Fruit fly (Drosophila melanogaster) whole organism, prepupa: ENCODE measurements around the gene mnb.
A peak's percentile ranks its signal among the peaks of the same experiment; 100 is the strongest.

Experiments used
- Blimp-1 ChIP-seq: fragments of 200-800 bp; sonication (Bioruptor generic); optimal IDR thresholded peaks from 3 replicates; lab custom pipeline; 2017; ENCODE audit warnings: missing biosample characterization, missing genetic modification characterization, mild to moderate bottlenecking, moderate library complexity, missing genetic modification reagents
- CG11762 ChIP-seq: fragments of 200-800 bp; sonication (Bioruptor generic); optimal IDR thresholded peaks from 3 replicates; lab custom pipeline; 2016; ENCODE audit warnings: missing biosample characterization, missing genetic modification characterization; ENCODE audit not compliant: insufficient read depth
- CG11902 ChIP-seq: fragments of 200-800 bp; sonication (Bioruptor generic); optimal IDR thresholded peaks from 3 replicates; lab custom pipeline; 2016; ENCODE audit warnings: missing biosample characterization, missing genetic modification characterization
- CG3032 ChIP-seq: fragments of 200-800 bp; optimal IDR thresholded peaks from 2 replicates; lab custom pipeline; 2019; ENCODE audit warnings: missing biosample characterization, mild to moderate bottlenecking, missing genetic modification characterization, moderate library complexity
- CG31627 ChIP-seq: fragments of 200-800 bp; sonication (Bioruptor generic); optimal IDR thresholded peaks from 3 replicates; lab custom pipeline; 2016; ENCODE audit warnings: missing biosample characterization, missing genetic modification characterization
- CG32006 ChIP-seq: fragments of 200-800 bp; sonication (Bioruptor generic); optimal IDR thresholded peaks from 3 replicates; lab custom pipeline; 2017; ENCODE audit warnings: missing biosample characterization, mild to moderate bottlenecking, missing genetic modification characterization
- CG34406 ChIP-seq: fragments of 200-800 bp; sonication (Bioruptor generic); optimal IDR thresholded peaks from 3 replicates; lab custom pipeline; 2016; ENCODE audit warnings: missing biosample characterization, missing genetic modification characterization
- CG4318 ChIP-seq: fragments of 200-800 bp; sonication (Bioruptor generic); optimal IDR thresholded peaks from 3 replicates; lab custom pipeline; 2017; ENCODE audit warnings: missing biosample characterization, mild to moderate bottlenecking, missing genetic modification characterization
- CG6163 ChIP-seq: fragments of 200-800 bp; sonication (Bioruptor generic); IDR thresholded peaks from 3 replicates; pipeline ENCODE4 v1.3.6; 2022; ENCODE audit warnings: missing biosample characterization, missing genetic modification characterization
- CG6276 ChIP-seq: fragments of 200-800 bp; sonication (Bioruptor generic); optimal IDR thresholded peaks from 2 replicates; lab custom pipeline; 2017; ENCODE audit warnings: missing biosample characterization, mild to moderate bottlenecking, missing genetic modification characterization
- CG6808 ChIP-seq: fragments of 200-800 bp; sonication (Bioruptor generic); optimal IDR thresholded peaks from 3 replicates; lab custom pipeline; 2017; ENCODE audit warnings: missing biosample characterization, missing genetic modification characterization, mild to moderate bottlenecking, moderate library complexity, missing genetic modification reagents
- CG7368 ChIP-seq: fragments of 200-800 bp; sonication (Bioruptor generic); optimal IDR thresholded peaks from 3 replicates; lab custom pipeline; 2016; ENCODE audit warnings: missing biosample characterization, missing genetic modification characterization
- CG8119 ChIP-seq: fragments of 200-800 bp; sonication (Bioruptor generic); IDR thresholded peaks from 3 replicates; pipeline ENCODE4 v1.3.6; 2022; ENCODE audit warnings: missing biosample characterization, missing genetic modification characterization
- CG8319 ChIP-seq: fragments of 200-800 bp; sonication (Bioruptor generic); optimal IDR thresholded peaks from 3 replicates; lab custom pipeline; 2016; ENCODE audit warnings: missing biosample characterization, missing genetic modification characterization
- Eip78C ChIP-seq: fragments of 200-800 bp; sonication (Bioruptor generic); peaks from one replicate; lab custom pipeline; 2016; ENCODE audit warnings: missing biosample characterization, missing genetic modification characterization
- Eip93F ChIP-seq: fragments of 200-800 bp; sonication (Bioruptor generic); optimal IDR thresholded peaks from 2 replicates; lab custom pipeline; 2016; ENCODE audit warnings: missing biosample characterization, mild to moderate bottlenecking, missing genetic modification characterization
- Ets21C ChIP-seq: fragments of 200-800 bp; sonication (Bioruptor generic); optimal IDR thresholded peaks from 3 replicates; lab custom pipeline; 2016; ENCODE audit warnings: missing biosample characterization, missing genetic modification characterization
- Gug ChIP-seq: fragments of 200-800 bp; sonication (Bioruptor generic); IDR thresholded peaks from 2 replicates; pipeline ENCODE4 v1.3.6; 2022; ENCODE audit warnings: missing biosample characterization, missing genetic modification characterization
- Hr38 ChIP-seq: sonication (Bioruptor generic); optimal IDR thresholded peaks from 2 replicates; lab custom pipeline; 2016; ENCODE audit warnings: missing biosample characterization, missing genetic modification characterization
- Hr39 ChIP-seq: fragments of 200-800 bp; sonication (Bioruptor generic); optimal IDR thresholded peaks from 2 replicates; lab custom pipeline; 2016; ENCODE audit warnings: missing biosample characterization, missing genetic modification characterization
- Hr4 ChIP-seq: fragments of 200-800 bp; sonication (Bioruptor generic); optimal IDR thresholded peaks from 3 replicates; lab custom pipeline; 2016; ENCODE audit warnings: missing biosample characterization, missing genetic modification characterization
- Lpt ChIP-seq: fragments of 200-800 bp; sonication (Bioruptor generic); optimal IDR thresholded peaks from 3 replicates; lab custom pipeline; 2016; ENCODE audit warnings: missing biosample characterization, missing genetic modification characterization
- Met ChIP-seq: fragments of 200-800 bp; sonication (Bioruptor generic); optimal IDR thresholded peaks from 3 replicates; lab custom pipeline; 2016; ENCODE audit warnings: missing biosample characterization, missing genetic modification characterization
- OdsH ChIP-seq: fragments of 200-800 bp; sonication (Bioruptor generic); optimal IDR thresholded peaks from 3 replicates; lab custom pipeline; 2016; ENCODE audit warnings: missing biosample characterization, missing genetic modification characterization
- Sox102F ChIP-seq: fragments of 200-800 bp; sonication (Bioruptor generic); optimal IDR thresholded peaks from 2 replicates; lab custom pipeline; 2016; ENCODE audit warnings: missing biosample characterization, mild to moderate bottlenecking, missing genetic modification characterization
- Sox14 ChIP-seq: fragments of 200-800 bp; sonication (Bioruptor generic); optimal IDR thresholded peaks from 3 replicates; lab custom pipeline; 2016; ENCODE audit warnings: missing biosample characterization, missing genetic modification characterization
- Sox15 ChIP-seq: fragments of 200-800 bp; sonication (Bioruptor generic); optimal IDR thresholded peaks from 3 replicates; lab custom pipeline; 2016; ENCODE audit warnings: missing biosample characterization, missing genetic modification characterization
- achi ChIP-seq: fragments of 200-800 bp; sonication (Bioruptor generic); optimal IDR thresholded peaks from 3 replicates; lab custom pipeline; 2016; ENCODE audit warnings: missing biosample characterization, missing genetic modification characterization
- acj6 ChIP-seq: fragments of 200-800 bp; sonication (Bioruptor generic); optimal IDR thresholded peaks from 3 replicates; lab custom pipeline; 2016; ENCODE audit warnings: missing biosample characterization, missing genetic modification characterization
- cyc ChIP-seq: fragments of 200-800 bp; sonication (Bioruptor generic); optimal IDR thresholded peaks from 3 replicates; lab custom pipeline; 2016; ENCODE audit warnings: missing biosample characterization, missing genetic modification characterization
- dac ChIP-seq: fragments of 200-800 bp; sonication (Bioruptor generic); optimal IDR thresholded peaks from 2 replicates; lab custom pipeline; 2017; ENCODE audit warnings: missing biosample characterization, mild to moderate bottlenecking, missing genetic modification characterization
- dsx ChIP-seq: fragments of 200-800 bp; optimal IDR thresholded peaks from 3 replicates; lab custom pipeline; 2019; ENCODE audit warnings: missing biosample characterization, mild to moderate bottlenecking, missing genetic modification characterization, moderate library complexity; ENCODE audit not compliant: poor library complexity, severe bottlenecking
- fkh ChIP-seq: fragments of 200-800 bp; sonication (Bioruptor generic); optimal IDR thresholded peaks from 3 replicates; lab custom pipeline; 2017; ENCODE audit warnings: missing biosample characterization, mild to moderate bottlenecking, missing genetic modification characterization, moderate library complexity
- lz ChIP-seq: fragments of 200-800 bp; sonication (Bioruptor generic); optimal IDR thresholded peaks from 3 replicates; lab custom pipeline; 2016; ENCODE audit warnings: missing biosample characterization, missing genetic modification characterization
- net ChIP-seq: fragments of 200-800 bp; sonication (Bioruptor generic); optimal IDR thresholded peaks from 3 replicates; lab custom pipeline; 2016; ENCODE audit warnings: missing biosample characterization, missing genetic modification characterization
- svp ChIP-seq: fragments of 200-800 bp; sonication (Bioruptor generic); peaks from one replicate; lab custom pipeline; 2016; ENCODE audit warnings: missing biosample characterization, missing genetic modification characterization
- topi ChIP-seq: fragments of 200-800 bp; sonication (Bioruptor generic); optimal IDR thresholded peaks from 3 replicates; lab custom pipeline; 2016; ENCODE audit warnings: missing biosample characterization, missing genetic modification characterization

Gene mnb

dm6 chrX:17875014-17875589 lies 11.9 kb downstream of the mnb start (continued):
- TF ChIP-seq Blimp-1 (GFP tag; lab: Kevin White, UChicago) (no peak), fkh (GFP tag; lab: Kevin White, UChicago) (no peak), Gug (GFP tag; lab: Robert Waterston, UW) (no peak), Sox102F (peak; percentile 55), CG6163 (peak; percentile 46; the same call in 2 of the 3 replicates), acj6 (GFP tag; lab: Kevin White, UChicago) (peak; percentile 27), CG34406 (GFP tag; lab: Kevin White, UChicago) (peak; percentile 4), Hr38 (no peak), CG3032 (tag; lab: Kevin White, UChicago) (no peak), net (GFP tag; lab: Kevin White, UChicago) (peak; percentile 28), OdsH (GFP tag; lab: Kevin White, UChicago) (peak; percentile 43), CG31627 (peak; percentile 64), CG6276 (GFP tag; lab: Kevin White, UChicago) (peak; percentile 27), CG8119 (GFP tag; lab: Robert Waterston, UW) (no peak), CG11762 (GFP tag; lab: Kevin White, UChicago) (peak; percentile 6), CG32006 (GFP tag; lab: Kevin White, UChicago) (peak; percentile 32), dsx (GFP tag; lab: Kevin White, UChicago) (peak; percentile 47), Met (GFP tag; lab: Kevin White, UChicago) (peak; percentile 67), achi (GFP tag; lab: Kevin White, UChicago) (peak; percentile 44), Sox14 (peak; percentile 3), Hr4 (GFP tag; lab: Kevin White, UChicago) (peak; percentile 62), CG11902 (GFP tag; lab: Kevin White, UChicago) (peak; percentile 20), Sox15 (GFP tag; lab: Kevin White, UChicago) (peak; percentile 30), Hr39 (GFP tag; lab: Kevin White, UChicago) (peak; percentile 66), CG4318 (GFP tag; lab: Kevin White, UChicago) (no peak), Eip78C (peak; percentile 86), Lpt (peak; percentile 27), cyc (peak; percentile 56), dac (GFP tag; lab: Kevin White, UChicago) (no peak), Eip93F (GFP tag; lab: Kevin White, UChicago) (peak; percentile 25)

- TF ChIP-seq topi (GFP tag; lab: Kevin White, UChicago) (peak; percentile 6), Sox14 (no peak), achi (GFP tag; lab: Kevin White, UChicago) (no peak), CG31627 (no peak), CG7368 (GFP tag; lab: Kevin White, UChicago) (no peak), lz (GFP tag; lab: Kevin White, UChicago) (no peak), CG32006 (GFP tag; lab: Kevin White, UChicago) (no peak), CG34406 (GFP tag; lab: Kevin White, UChicago) (no peak), Ets21C (GFP tag; lab: Kevin White, UChicago) (peak; percentile 18), Eip93F (GFP tag; lab: Kevin White, UChicago) (peak; percentile 16), CG8319 (GFP tag; lab: Kevin White, UChicago) (no peak), svp (GFP tag; lab: Kevin White, UChicago) (peak; percentile 71), dac (GFP tag; lab: Kevin White, UChicago) (no peak)
Observed at dm6 chrX:17873329-17873728, 13.7 kb downstream of the mnb start.

- TF ChIP-seq CG3032 (tag; lab: Kevin White, UChicago) (no peak), Sox102F (no peak), Eip78C (peak; percentile 37), lz (GFP tag; lab: Kevin White, UChicago) (no peak), acj6 (GFP tag; lab: Kevin White, UChicago) (no peak), dsx (GFP tag; lab: Kevin White, UChicago) (no peak), fkh (GFP tag; lab: Kevin White, UChicago) (peak; percentile 37), CG6808 (GFP tag; lab: Kevin White, UChicago) (peak; percentile 30), CG11762 (GFP tag; lab: Kevin White, UChicago) (no peak)
Observed at dm6 chrX:17872310-17872709, 14.7 kb downstream of the mnb start.
